Fruit fly (Drosophila melanogaster) whole organism, embryonic: ENCODE results near the gene CG31928.
A peak's percentile ranks its signal among the peaks of the same experiment; 100 is the strongest.

ENCODE experiments used
- Ada2b ChIP-seq: fragments of 200-800 bp; sonication (Bioruptor generic); IDR thresholded peaks from 2 replicates; pipeline ENCODE4 v1.3.6; 2022; ENCODE audit warnings: missing biosample characterization, missing genetic modification characterization
- Adf1 ChIP-seq: fragments of 200-800 bp; sonication (Bioruptor generic); IDR thresholded peaks from 2 replicates; pipeline ENCODE4 v1.3.6; 2022; ENCODE audit warnings: missing biosample characterization, missing genetic modification characterization
- Bteb2 ChIP-seq: fragments of 200-800 bp; sonication (Bioruptor generic); optimal IDR thresholded peaks from 2 replicates; lab custom pipeline; 2016; ENCODE audit warnings: missing biosample characterization, missing genetic modification characterization
- CG10462 ChIP-seq: fragments of 200-800 bp; sonication (Bioruptor generic); optimal IDR thresholded peaks from 2 replicates; lab custom pipeline; 2016; ENCODE audit warnings: missing biosample characterization, missing genetic modification characterization
- CG12391 ChIP-seq: fragments of 200-800 bp; sonication (Bioruptor generic); optimal IDR thresholded peaks from 3 replicates; lab custom pipeline; 2018; ENCODE audit warnings: missing biosample characterization, mild to moderate bottlenecking, missing genetic modification characterization, moderate library complexity
- CG13424 ChIP-seq: fragments of 200-800 bp; sonication (Bioruptor generic); optimal IDR thresholded peaks from 2 replicates; lab custom pipeline; 2019; ENCODE audit warnings: missing biosample characterization, mild to moderate bottlenecking, missing genetic modification characterization, moderate library complexity
- CG13894 ChIP-seq: fragments of 200-800 bp; sonication (Bioruptor generic); optimal IDR thresholded peaks from 3 replicates; lab custom pipeline; 2018; ENCODE audit warnings: missing biosample characterization, mild to moderate bottlenecking, missing genetic modification characterization, moderate library complexity
- CG1603 ChIP-seq: fragments of 200-800 bp; sonication (Bioruptor generic); optimal IDR thresholded peaks from 2 replicates; lab custom pipeline; 2019; ENCODE audit warnings: missing biosample characterization, mild to moderate bottlenecking, missing genetic modification characterization, moderate library complexity
- CG17912 ChIP-seq: fragments of 200-800 bp; sonication (Bioruptor generic); optimal IDR thresholded peaks from 2 replicates; lab custom pipeline; 2018; ENCODE audit warnings: missing biosample characterization, mild to moderate bottlenecking, missing genetic modification characterization
- CG1832 ChIP-seq: fragments of 200-800 bp; sonication (Bioruptor generic); optimal IDR thresholded peaks from 2 replicates; lab custom pipeline; 2017; ENCODE audit warnings: missing biosample characterization, mild to moderate bottlenecking, missing genetic modification characterization, inconsistent platforms
- CG31441 ChIP-seq: fragments of 200-800 bp; sonication (Bioruptor generic); IDR thresholded peaks from 2 replicates; pipeline ENCODE4 v1.3.6; 2022; ENCODE audit warnings: missing biosample characterization, missing genetic modification characterization
- CG32532 ChIP-seq: fragments of 200-800 bp; sonication (Bioruptor generic); IDR thresholded peaks from 2 replicates; pipeline ENCODE4 v1.3.6; 2022; ENCODE audit warnings: missing biosample characterization, missing genetic modification characterization
- CG3407 ChIP-seq: fragments of 200-800 bp; sonication (Bioruptor generic); optimal IDR thresholded peaks from 2 replicates; lab custom pipeline; 2018; ENCODE audit warnings: missing biosample characterization, mild to moderate bottlenecking, missing genetic modification characterization
- CG34376 ChIP-seq: fragments of 200-800 bp; sonication (Bioruptor generic); optimal IDR thresholded peaks from 2 replicates; lab custom pipeline; 2018; ENCODE audit warnings: missing biosample characterization, mild to moderate bottlenecking, missing genetic modification characterization
- CG3995 ChIP-seq: fragments of 200-800 bp; sonication (Bioruptor generic); optimal IDR thresholded peaks from 3 replicates; lab custom pipeline; 2016; ENCODE audit warnings: missing biosample characterization, missing genetic modification characterization
- CG5245 ChIP-seq: fragments of 200-800 bp; sonication (Bioruptor generic); optimal IDR thresholded peaks from 3 replicates; lab custom pipeline; 2016; ENCODE audit warnings: missing biosample characterization, missing genetic modification characterization
- CG6175 ChIP-seq: fragments of 200-800 bp; sonication (Bioruptor generic); IDR thresholded peaks from 3 replicates; pipeline ENCODE4 v1.3.6; 2022; ENCODE audit warnings: missing biosample characterization, missing genetic modification characterization
- CG6654 ChIP-seq: fragments of 200-800 bp; sonication (Bioruptor generic); optimal IDR thresholded peaks from 2 replicates; lab custom pipeline; 2017; ENCODE audit warnings: missing biosample characterization, mild to moderate bottlenecking, missing genetic modification characterization
- CG7372 ChIP-seq: fragments of 200-800 bp; sonication (Bioruptor generic); IDR thresholded peaks from 2 replicates; pipeline ENCODE4 v1.3.6; 2022; ENCODE audit warnings: missing biosample characterization, missing genetic modification characterization
- CG9609 ChIP-seq: fragments of 200-800 bp; sonication (Bioruptor generic); optimal IDR thresholded peaks from 3 replicates; lab custom pipeline; 2016; ENCODE audit warnings: missing biosample characterization, missing genetic modification characterization
- Dll ChIP-seq: fragments of 200-800 bp; sonication (Bioruptor generic); IDR thresholded peaks from 4 replicates; pipeline ENCODE4 v1.3.6; 2022; ENCODE audit warnings: missing biosample characterization, missing genetic modification characterization; ENCODE audit not compliant: partially characterized antibody
- Doc3 ChIP-seq: fragments of 200-800 bp; sonication (Bioruptor generic); IDR thresholded peaks from 3 replicates; pipeline ENCODE4 v1.3.6; 2022; ENCODE audit warnings: missing biosample characterization, missing genetic modification characterization; ENCODE audit not compliant: partially characterized antibody
- Eip74EF ChIP-seq, 2 experiments: fragments of 200-800 bp in 1 of 2; fragments of >200 bp in 1 of 2; sonication (Bioruptor generic) in 1 of 2; optimal IDR thresholded peaks; 2 replicates each; lab custom pipeline; 2017 to 2019; ENCODE audit warnings: missing biosample characterization in 2 of 2, missing genetic modification characterization in 2 of 2, mild to moderate bottlenecking in 1 of 2, moderate library complexity in 1 of 2
- H15 ChIP-seq: fragments of 200-800 bp; sonication (Bioruptor generic); IDR thresholded peaks from 3 replicates; pipeline ENCODE4 v1.3.6; 2022; ENCODE audit warnings: missing biosample characterization, missing genetic modification characterization
- HLH3B ChIP-seq: fragments of 200-800 bp; sonication (Bioruptor generic); IDR thresholded peaks from 2 replicates; pipeline ENCODE4 v1.3.6; 2022; ENCODE audit warnings: missing biosample characterization, missing genetic modification characterization
- Hsf ChIP-seq: fragments of 200-800 bp; sonication (Bioruptor generic); optimal IDR thresholded peaks from 3 replicates; lab custom pipeline; 2016; ENCODE audit warnings: missing biosample characterization, missing genetic modification characterization
- Nf-YA ChIP-seq: fragments of 200-800 bp; sonication (Bioruptor generic); IDR thresholded peaks from 2 replicates; pipeline ENCODE4 v1.3.6; 2022; ENCODE audit warnings: missing biosample characterization, missing genetic modification characterization
- Oaz ChIP-seq: fragments of 200-800 bp; sonication (Bioruptor generic); IDR thresholded peaks from 2 replicates; pipeline ENCODE4 v1.3.6; 2022; ENCODE audit warnings: missing biosample characterization, missing genetic modification characterization
- Ravus ChIP-seq: fragments of 200-800 bp; sonication (Bioruptor generic); IDR thresholded peaks from 2 replicates; pipeline ENCODE4 v1.3.6; 2022; ENCODE audit warnings: missing biosample characterization, missing genetic modification characterization
- Sox102F ChIP-seq: fragments of 200-800 bp; sonication (Bioruptor generic); optimal IDR thresholded peaks from 2 replicates; lab custom pipeline; 2018; ENCODE audit warnings: missing biosample characterization, mild to moderate bottlenecking, missing genetic modification characterization, moderate library complexity
- Sry-β ChIP-seq: fragments of 200-800 bp; sonication (Bioruptor generic); optimal IDR thresholded peaks from 2 replicates; lab custom pipeline; 2018; ENCODE audit warnings: missing biosample characterization, mild to moderate bottlenecking, missing genetic modification characterization, moderate library complexity
- aop ChIP-seq: fragments of 200-800 bp; sonication (Bioruptor generic); IDR thresholded peaks from 2 replicates; pipeline ENCODE4 v1.3.6; 2022; ENCODE audit warnings: missing biosample characterization, missing genetic modification characterization
- bowl ChIP-seq: fragments of 200-800 bp; sonication (Bioruptor generic); IDR thresholded peaks from 2 replicates; pipeline ENCODE4 v1.3.6; 2022; ENCODE audit warnings: missing biosample characterization, missing genetic modification characterization
- cas ChIP-seq: fragments of 200-800 bp; sonication (Bioruptor generic); IDR thresholded peaks from 2 replicates; pipeline ENCODE4 v1.3.6; 2022; ENCODE audit warnings: missing biosample characterization, missing genetic modification characterization
- chif ChIP-seq, 2 experiments: fragments of 200-800 bp; sonication (Bioruptor generic); optimal IDR thresholded peaks; 3 replicates each; lab custom pipeline; 2016; ENCODE audit warnings: missing biosample characterization in 2 of 2, missing genetic modification characterization in 2 of 2
- chm ChIP-seq: fragments of 200-800 bp; sonication (Bioruptor generic); IDR thresholded peaks from 2 replicates; pipeline ENCODE4 v1.3.6; 2022; ENCODE audit warnings: missing biosample characterization, missing genetic modification characterization
- chn ChIP-seq: fragments of 200-800 bp; sonication (Bioruptor generic); optimal IDR thresholded peaks from 2 replicates; lab custom pipeline; 2016; ENCODE audit warnings: missing biosample characterization, missing genetic modification characterization
- dan ChIP-seq: fragments of 200-800 bp; sonication (Bioruptor generic); IDR thresholded peaks from 2 replicates; pipeline ENCODE4 v1.3.6; 2022; ENCODE audit warnings: missing biosample characterization, missing genetic modification characterization
- dm ChIP-seq: fragments of 200-800 bp; sonication (Bioruptor generic); optimal IDR thresholded peaks from 3 replicates; lab custom pipeline; 2016; ENCODE audit warnings: missing biosample characterization, missing genetic modification characterization
- en ChIP-seq: fragments of 200-800 bp; sonication (Bioruptor generic); optimal IDR thresholded peaks from 2 replicates; lab custom pipeline; 2016; ENCODE audit warnings: missing biosample characterization, missing genetic modification characterization
- fd96Cb ChIP-seq: fragments of 200-800 bp; sonication (Bioruptor generic); optimal IDR thresholded peaks from 2 replicates; lab custom pipeline; 2018; ENCODE audit warnings: missing biosample characterization, mild to moderate bottlenecking, missing genetic modification characterization, moderate library complexity
- gcm2 ChIP-seq: fragments of 200-800 bp; sonication (Bioruptor generic); optimal IDR thresholded peaks from 2 replicates; lab custom pipeline; 2016; ENCODE audit warnings: missing biosample characterization, missing genetic modification characterization
- hbn ChIP-seq: fragments of 200-800 bp; sonication (Bioruptor generic); IDR thresholded peaks from 2 replicates; pipeline ENCODE4 v1.3.6; 2022; ENCODE audit warnings: missing biosample characterization, missing genetic modification characterization; ENCODE audit not compliant: partially characterized antibody
- lab ChIP-seq: fragments of 200-800 bp; sonication (Bioruptor generic); optimal IDR thresholded peaks from 3 replicates; lab custom pipeline; 2017; ENCODE audit warnings: missing biosample characterization, missing genetic modification characterization, mild to moderate bottlenecking, moderate library complexity, missing genetic modification reagents
- lola ChIP-seq, 3 experiments: fragments of >200 bp in 2 of 3; fragments of 200-800 bp in 1 of 3; sonication (Bioruptor generic) in 1 of 3; optimal IDR thresholded peaks; 2 replicates each; lab custom pipeline; 2017 to 2019; ENCODE audit warnings: missing biosample characterization in 3 of 3, missing genetic modification characterization in 3 of 3, mild to moderate bottlenecking in 1 of 3, moderate library complexity in 1 of 3
- row ChIP-seq: fragments of 200-800 bp; sonication (Bioruptor generic); IDR thresholded peaks from 3 replicates; pipeline ENCODE4 v1.3.6; 2022; ENCODE audit warnings: missing biosample characterization, missing genetic modification characterization
- sens-2 ChIP-seq: fragments of 200-800 bp; sonication (Bioruptor generic); IDR thresholded peaks from 2 replicates; pipeline ENCODE4 v1.3.6; 2022; ENCODE audit warnings: missing biosample characterization, missing genetic modification characterization
- slp2 ChIP-seq: fragments of 200-800 bp; sonication (Bioruptor generic); optimal IDR thresholded peaks from 2 replicates; lab custom pipeline; 2016; ENCODE audit warnings: missing biosample characterization, missing genetic modification characterization
- sob ChIP-seq: fragments of 200-800 bp; sonication (Bioruptor generic); IDR thresholded peaks from 2 replicates; pipeline ENCODE4 v1.3.6; 2022; ENCODE audit warnings: missing biosample characterization, missing genetic modification characterization
- sug ChIP-seq: fragments of 200-800 bp; optimal IDR thresholded peaks from 2 replicates; lab custom pipeline; 2019; ENCODE audit warnings: missing biosample characterization, mild to moderate bottlenecking, missing genetic modification characterization, moderate library complexity
- tgo ChIP-seq: fragments of 200-800 bp; sonication (Bioruptor generic); IDR thresholded peaks from 3 replicates; pipeline ENCODE4 v1.3.6; 2022; ENCODE audit warnings: missing biosample characterization, missing genetic modification characterization

CG31928 gene

DNA sequence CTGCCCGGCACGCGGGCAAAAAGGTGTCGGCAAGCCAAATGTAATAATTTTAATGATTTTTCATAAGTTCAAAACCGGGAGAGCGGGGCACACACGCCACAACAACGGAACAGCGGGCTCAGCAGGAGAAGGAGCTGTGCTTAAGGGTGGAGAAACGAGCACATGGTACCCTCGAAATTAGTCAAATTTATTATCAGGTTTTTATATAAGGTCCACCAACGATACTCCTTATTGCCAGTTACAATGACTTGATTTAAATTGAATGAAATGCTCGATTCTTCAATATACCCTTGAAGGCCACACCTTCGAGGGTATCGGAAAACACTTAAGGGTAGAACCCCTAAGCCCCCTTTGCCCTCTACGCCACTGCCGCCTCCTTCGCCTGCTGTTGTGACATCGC lies 18.7 kb upstream of the CG31928 start (continued):
- TF ChIP-seq CG31441 = no peak
- TF ChIP-seq tgo (GFP tag; lab: Robert Waterston, UW) = peak; percentile 74
- TF ChIP-seq CG12391 (tag; lab: Kevin White, UChicago) = peak; percentile 34
- TF ChIP-seq H15 (GFP tag; lab: Robert Waterston, UW) = peak; percentile 56; the same call in 1 of the 3 replicates
- TF ChIP-seq CG6654 (GFP tag; lab: Kevin White, UChicago) = no peak
- TF ChIP-seq dm (GFP tag; lab: Kevin White, UChicago) = no peak
- no peak for TF ChIP-seq slp2 (GFP tag; lab: Kevin White, UChicago)
- TF ChIP-seq Sry-β (GFP tag; lab: Kevin White, UChicago) = no peak
- TF ChIP-seq CG7372 (GFP tag; lab: Robert Waterston, UW) = 0 out of 2 replicates have a peak, but pooled peaks have one; percentile 11
- peak; percentile 2 for TF ChIP-seq Sox102F (GFP tag; lab: Kevin White, UChicago)
- peak; percentile 43 for TF ChIP-seq lab (GFP tag; lab: Kevin White, UChicago)
- TF ChIP-seq CG1832 (GFP tag; lab: Kevin White, UChicago) = no peak
- TF ChIP-seq CG3995 = no peak
- no peak for TF ChIP-seq CG10462 (GFP tag; lab: Kevin White, UChicago)
- no peak for TF ChIP-seq sug (tag; lab: Kevin White, UChicago)
- peak; percentile 69 for TF ChIP-seq HLH3B (GFP tag; lab: Robert Waterston, UW)
- no peak for TF ChIP-seq Bteb2 (GFP tag; lab: Kevin White, UChicago)
- peak; percentile 49; the same call in 1 of the 2 replicates for TF ChIP-seq sob (GFP tag; lab: Robert Waterston, UW)
- no peak for TF ChIP-seq Doc3
- TF ChIP-seq CG1603 (tag; lab: Kevin White, UChicago) = peak; percentile 68
- TF ChIP-seq CG17912 = no peak
- TF ChIP-seq en (GFP tag; lab: Kevin White, UChicago) = no peak
- TF ChIP-seq CG5245 (GFP tag; lab: Kevin White, UChicago) = no peak
- no peak for TF ChIP-seq hbn (GFP tag; lab: Robert Waterston, UW)
- peak; percentile 52 for TF ChIP-seq chn
- TF ChIP-seq chm (GFP tag; lab: Robert Waterston, UW) = peak; percentile 79
- TF ChIP-seq gcm2 = no peak
- no peak for TF ChIP-seq Oaz (GFP tag; lab: Robert Waterston, UW)
- TF ChIP-seq CG13424 (tag; lab: Kevin White, UChicago) = peak; percentile 36
- no peak for TF ChIP-seq CG34376 (GFP tag; lab: Kevin White, UChicago)
- TF ChIP-seq row = peak; percentile 85
- no peak for TF ChIP-seq Adf1 (GFP tag; lab: Robert Waterston, UW)
- no peak for TF ChIP-seq bowl (GFP tag; lab: Robert Waterston, UW)
- no peak for TF ChIP-seq aop (GFP tag; lab: Robert Waterston, UW)
- TF ChIP-seq CG32532 (GFP tag; lab: Robert Waterston, UW) = peak; percentile 45; the same call in 1 of the 2 replicates
- no peak for TF ChIP-seq CG3407 (GFP tag; lab: Kevin White, UChicago)
- TF ChIP-seq fd96Cb (tag; lab: Kevin White, UChicago) = peak; percentile 35
- peak in 1 of 3 experiments; percentile 41 for TF ChIP-seq lola (GFP tag; optimal IDR thresholded peaks at IDR 0.05; lab: Kevin White, UChicago)
- no peak for TF ChIP-seq CG6175 (GFP tag; lab: Robert Waterston, UW)
- TF ChIP-seq CG9609 = no peak
- TF ChIP-seq CG13894 (tag; lab: Kevin White, UChicago) = no peak
- TF ChIP-seq Ravus (GFP tag; lab: Robert Waterston, UW) = no peak
- TF ChIP-seq Eip74EF (GFP tag; optimal IDR thresholded peaks at IDR 0.05; lab: Kevin White, UChicago) = no peak
- peak; percentile 43; the same call in 1 of the 2 replicates for TF ChIP-seq sens-2 (GFP tag; lab: Robert Waterston, UW)
- peak; percentile 67 for TF ChIP-seq dan
- no peak for TF ChIP-seq Dll (GFP tag; lab: Robert Waterston, UW)
- TF ChIP-seq Nf-YA (GFP tag; lab: Robert Waterston, UW) = peak; percentile 61; the same call in 1 of the 2 replicates
- TF ChIP-seq chif (GFP tag; optimal IDR thresholded peaks at IDR 0.05; lab: Kevin White, UChicago) = peak; percentile 19 to 61
- no peak for TF ChIP-seq Hsf (GFP tag; lab: Kevin White, UChicago)
- TF ChIP-seq Ada2b (GFP tag; lab: Robert Waterston, UW) = peak; percentile 48
- no peak for TF ChIP-seq cas (GFP tag; lab: Robert Waterston, UW)
